Worm (Caenorhabditis elegans) whole organism, early embryonic: Measurements from ENCODE around the gene math-4.

Source experiments
- B0310.2 ChIP-seq: sonication (generic microtip); optimal IDR thresholded peaks from 2 replicates; lab custom pipeline; 2016; ENCODE audit warnings: mild to moderate bottlenecking, missing genetic modification characterization, missing compliant biosample characterization
- F13C5.2 ChIP-seq: sonication (generic microtip); optimal IDR thresholded peaks from 2 replicates; lab custom pipeline; 2017; ENCODE audit warnings: mild to moderate bottlenecking, missing genetic modification characterization, inconsistent platforms, missing compliant biosample characterization
- aly-1 ChIP-seq: sonication (generic microtip); optimal IDR thresholded peaks from 2 replicates; lab custom pipeline; 2016; ENCODE audit warnings: missing genetic modification characterization, missing compliant biosample characterization
- ama-1 ChIP-seq: fragments of 150-350 bp; optimal IDR thresholded peaks from 2 replicates; lab custom pipeline; 2014
- ceh-36 ChIP-seq: sonication (generic microtip); optimal IDR thresholded peaks from 2 replicates; lab custom pipeline; 2016; ENCODE audit warnings: missing genetic modification characterization, inconsistent platforms, missing compliant biosample characterization
- ets-7 ChIP-seq: sonication (generic microtip); optimal IDR thresholded peaks from 2 replicates; lab custom pipeline; 2016; ENCODE audit warnings: missing genotype, missing genetic modification characterization, missing compliant biosample characterization
- flt-1 ChIP-seq: fragments of 200-800 bp; sonication (Bioruptor generic); IDR thresholded peaks from 2 replicates; pipeline ENCODE4 v1.3.6; 2022; ENCODE audit warnings: missing genetic modification characterization, missing compliant biosample characterization
- hmbx-1 ChIP-seq: sonication (generic microtip); optimal IDR thresholded peaks from 2 replicates; lab custom pipeline; 2016; ENCODE audit warnings: mild to moderate bottlenecking, missing genetic modification characterization, missing compliant biosample characterization
- hmg-4 ChIP-seq: fragments of 200-800 bp; sonication (Bioruptor generic); optimal IDR thresholded peaks from 2 replicates; lab custom pipeline; 2018; ENCODE audit warnings: mild to moderate bottlenecking, missing genetic modification characterization, missing compliant biosample characterization
- hnd-1 ChIP-seq: sonication (generic microtip); optimal IDR thresholded peaks from 2 replicates; lab custom pipeline; 2016; ENCODE audit warnings: missing genetic modification characterization, missing compliant biosample characterization
- sea-1 ChIP-seq: fragments of 200-800 bp; sonication (Bioruptor generic); conservative IDR thresholded peaks from 2 replicates; pipeline ENCODE4 v1.3.6; 2022; ENCODE audit warnings: missing genetic modification characterization, missing compliant biosample characterization
- tbx-11 ChIP-seq: fragments of 200-800 bp; sonication (Bioruptor generic); IDR thresholded peaks from 2 replicates; pipeline ENCODE4 v1.3.6; 2022; ENCODE audit warnings: missing genetic modification characterization, missing compliant biosample characterization
- tbx-37 ChIP-seq: fragments of 200-800 bp; sonication (Bioruptor generic); conservative IDR thresholded peaks from 2 replicates; pipeline ENCODE4 v1.3.6; 2022; ENCODE audit warnings: missing genetic modification reagents, missing genetic modification characterization, missing compliant biosample characterization
- tra-4 ChIP-seq: sonication (generic microtip); optimal IDR thresholded peaks from 2 replicates; lab custom pipeline; 2017; ENCODE audit warnings: missing genetic modification characterization, missing compliant biosample characterization

DNA sequence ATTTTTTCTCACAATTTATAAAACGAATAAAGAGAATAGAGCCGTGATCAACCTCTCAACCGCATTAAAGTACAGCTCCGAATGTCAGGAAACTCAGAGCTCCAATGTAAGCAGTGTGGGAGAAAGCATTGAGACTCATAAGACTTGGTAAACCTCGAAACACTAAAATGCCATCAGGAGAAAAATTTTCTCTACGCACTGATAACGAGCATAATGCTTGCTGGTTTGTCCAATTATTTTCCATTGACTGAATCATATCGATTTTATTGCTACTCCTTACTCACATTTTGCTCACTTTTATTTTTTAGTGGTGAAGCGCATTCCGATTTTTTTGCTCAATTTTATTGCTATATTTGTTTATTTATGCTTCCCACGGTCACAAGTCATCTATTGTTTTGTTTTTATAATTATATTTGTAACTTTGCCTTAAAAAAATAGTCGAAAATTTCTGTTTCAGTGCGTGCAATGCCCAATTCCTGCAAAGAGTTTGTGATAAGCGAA is 47.9 kb upstream of the math-4 start, which contains the start of gene math-40:
- no peak for TF ChIP-seq ets-7 (tag; lab: Kevin White, UChicago)
- TF ChIP-seq tbx-11, result no peak
- no peak for TF ChIP-seq tra-4 (tag; lab: Kevin White, UChicago)
- no peak for TF ChIP-seq ama-1 (lab: Kevin White, UChicago)
- no peak for TF ChIP-seq F13C5.2 (tag; lab: Kevin White, UChicago)
- TF ChIP-seq ceh-36, result no peak
- no peak for TF ChIP-seq hmbx-1 (tag; lab: Kevin White, UChicago)
- TF ChIP-seq flt-1 (GFP tag; lab: Robert Waterston, UW), result no peak
- TF ChIP-seq aly-1 (tag; lab: Kevin White, UChicago), result no peak
- no peak for TF ChIP-seq tbx-37
- TF ChIP-seq hmg-4 (GFP tag; lab: Kevin White, UChicago), result no peak
- no peak for TF ChIP-seq sea-1 (GFP tag; lab: Robert Waterston, UW)
- TF ChIP-seq hnd-1 (tag; lab: Kevin White, UChicago), result no peak
- TF ChIP-seq B0310.2 (tag; lab: Kevin White, UChicago), result no peak
